Worm (Caenorhabditis elegans): ENCODE measurements around the gene K01G5.8.

K01G5.8 gene

DNA sequence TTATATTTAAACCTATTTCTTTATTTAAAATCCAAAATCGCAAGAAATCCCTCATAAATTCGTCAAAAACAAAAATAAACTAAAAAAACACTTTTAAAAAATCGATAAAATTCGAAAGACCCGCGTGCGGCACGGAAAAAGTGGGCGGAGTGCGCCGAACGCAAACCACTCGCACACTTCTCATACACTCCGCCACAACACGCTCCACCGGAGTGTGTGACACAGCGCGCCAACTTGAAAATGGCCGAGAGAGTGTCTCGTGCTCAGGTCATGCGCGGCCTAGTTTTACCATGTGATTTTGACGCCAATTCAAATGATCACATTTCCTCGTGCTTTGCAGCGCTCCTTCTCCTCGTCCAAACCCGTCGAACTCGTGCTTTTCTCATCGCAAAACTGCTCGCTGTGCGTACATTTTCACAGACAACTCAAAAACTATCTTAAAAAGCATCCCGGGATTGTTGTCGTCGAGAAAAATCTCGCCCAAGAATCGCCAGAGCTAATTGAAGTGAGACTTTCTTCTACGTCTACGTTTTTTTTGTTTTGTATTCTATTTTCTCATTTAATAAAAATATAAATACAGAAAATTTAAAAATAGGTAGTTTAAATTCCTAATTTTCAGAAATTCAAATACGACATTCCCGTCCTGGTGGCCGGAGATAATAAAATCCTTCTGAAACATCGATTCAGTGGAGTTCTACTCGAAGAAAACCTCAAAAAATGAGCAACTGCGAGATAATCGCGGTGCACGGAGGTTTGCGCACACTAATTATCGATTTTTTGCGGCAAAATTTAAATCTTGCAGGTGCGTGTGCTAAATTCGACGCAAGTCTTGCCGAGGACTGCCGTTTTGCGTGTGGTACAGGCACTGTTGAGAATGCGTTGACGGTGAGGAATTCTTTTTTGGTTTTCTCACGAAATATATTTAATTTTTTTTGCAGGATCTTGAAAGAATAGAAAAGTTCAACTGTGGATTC lies 18.8 kb upstream of the K01G5.8 start, which contains the start of gene tasp-1:
tasp-1 (plus strand) TSS at position 258 of the 974 bp plus-strand sequence.
- TF ChIP-seq blmp-1 (tag; optimal IDR thresholded peaks at IDR 0.05) (peak; percentile 72), unc-120 (tag; optimal IDR thresholded peaks at IDR 0.05; ENCODE audit: poor library complexity, severe bottlenecking) (peak; percentile 97), ztf-11 (tag; optimal IDR thresholded peaks at IDR 0.05) (peak; percentile 99), ham-2 (GFP tag; optimal IDR thresholded peaks at IDR 0.05) (peak; percentile 90), lin-13 (tag; optimal IDR thresholded peaks at IDR 0.05) (peak; percentile 100), bed-3 (GFP tag; optimal IDR thresholded peaks at IDR 0.05) (peak; percentile 88), mep-1 (tag; optimal IDR thresholded peaks at IDR 0.05) (peak; percentile 100), elt-1 (tag; optimal IDR thresholded peaks at IDR 0.05; ENCODE audit: borderline replicate concordance, insufficient read depth) (peak; percentile 72), mls-2 (tag; optimal IDR thresholded peaks at IDR 0.05) (peak; percentile 99), pha-4 (tag; optimal IDR thresholded peaks at IDR 0.05) (peak; percentile 100), nhr-28 (tag; optimal IDR thresholded peaks at IDR 0.05) (peak; percentile 91), drap-1 (GFP tag; optimal IDR thresholded peaks at IDR 0.05) (peak; percentile 99), nhr-76 (tag; optimal IDR thresholded peaks at IDR 0.05) (peak; percentile 87), lin-32 (GFP tag; optimal IDR thresholded peaks at IDR 0.05) (peak; percentile 87), sem-2 (GFP tag; optimal IDR thresholded peaks at IDR 0.05) (peak; percentile 74), M03D4.4 (tag; optimal IDR thresholded peaks at IDR 0.05) (peak; percentile 98), ceh-39 (tag; optimal IDR thresholded peaks at IDR 0.05) (peak; percentile 99), unc-39 (tag; optimal IDR thresholded peaks at IDR 0.05) (peak; percentile 96), cnd-1 (tag; optimal IDR thresholded peaks at IDR 0.05) (peak; percentile 98), zip-8 (tag; optimal IDR thresholded peaks at IDR 0.05) (no peak), tbx-8 (GFP tag; optimal IDR thresholded peaks at IDR 0.05) (peak; percentile 97), hlh-1 (tag; optimal IDR thresholded peaks at IDR 0.05) (peak; percentile 94), ceh-83 (GFP tag; optimal IDR thresholded peaks at IDR 0.05) (peak; percentile 93), nhr-237 (tag; optimal IDR thresholded peaks at IDR 0.05) (peak; percentile 99), ceh-43 (GFP tag; optimal IDR thresholded peaks at IDR 0.05) (peak; percentile 93), nhr-2 (tag; optimal IDR thresholded peaks at IDR 0.05) (peak; percentile 71), mab-5 (tag; optimal IDR thresholded peaks at IDR 0.05) (peak; percentile 81), nhr-12 (tag; optimal IDR thresholded peaks at IDR 0.05) (peak; percentile 99), ces-1 (GFP tag; optimal IDR thresholded peaks at IDR 0.05) (peak; percentile 91), sptf-1 (tag; optimal IDR thresholded peaks at IDR 0.05) (peak; percentile 99), flh-1 (GFP tag; optimal IDR thresholded peaks at IDR 0.05) (peak; percentile 73), unc-62 (GFP tag; optimal IDR thresholded peaks at IDR 0.05) (peak; percentile 96), lsy-2 (tag; optimal IDR thresholded peaks at IDR 0.05) (peak; percentile 94), snpc-4 (tag; optimal IDR thresholded peaks at IDR 0.05) (no peak), elt-3 (tag; optimal IDR thresholded peaks at IDR 0.05) (peak; percentile 88)

DNA sequence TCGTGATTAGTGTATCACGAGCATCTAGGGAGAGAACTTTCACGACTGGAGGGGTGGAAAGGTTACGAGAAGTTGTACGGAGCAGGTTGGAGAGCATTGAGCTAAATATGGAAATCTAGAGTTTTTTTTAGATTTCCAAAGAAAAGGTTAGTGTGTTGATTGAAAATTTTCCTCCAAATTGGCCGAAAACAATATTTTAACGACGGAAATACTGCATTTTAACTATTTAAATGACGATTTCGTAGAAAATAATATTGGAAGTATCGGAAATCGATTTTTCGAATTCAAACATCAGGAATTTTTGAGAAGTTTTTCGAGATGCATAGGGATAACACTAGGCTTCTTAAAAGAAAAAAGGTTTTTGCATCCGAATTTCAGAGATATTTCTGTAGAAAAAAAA lies 17.9 kb upstream of the K01G5.8 start, which contains the start of gene K01G5.10:
K01G5.10 (minus strand) TSS at position 101 of the 400 bp plus-strand sequence.
- TF ChIP-seq cnd-1 (tag; optimal IDR thresholded peaks at IDR 0.05): no peak
- TF ChIP-seq snpc-4 (tag; optimal IDR thresholded peaks at IDR 0.05): no peak
- TF ChIP-seq lin-32 (GFP tag; optimal IDR thresholded peaks at IDR 0.05): no peak
- TF ChIP-seq bed-3 (GFP tag; optimal IDR thresholded peaks at IDR 0.05): no peak
- no peak for TF ChIP-seq nhr-237 (tag; optimal IDR thresholded peaks at IDR 0.05)
- TF ChIP-seq lin-13 (tag; optimal IDR thresholded peaks at IDR 0.05): no peak
- no peak for TF ChIP-seq mab-5 (tag; optimal IDR thresholded peaks at IDR 0.05)
- no peak for TF ChIP-seq nhr-12 (tag; optimal IDR thresholded peaks at IDR 0.05)
- TF ChIP-seq ceh-83 (GFP tag; optimal IDR thresholded peaks at IDR 0.05): no peak
- no peak for TF ChIP-seq mls-2 (tag; optimal IDR thresholded peaks at IDR 0.05)
- no peak for TF ChIP-seq nhr-28 (tag; optimal IDR thresholded peaks at IDR 0.05)
- no peak for TF ChIP-seq flh-1 (GFP tag; optimal IDR thresholded peaks at IDR 0.05)
- TF ChIP-seq drap-1 (GFP tag; optimal IDR thresholded peaks at IDR 0.05): no peak
- no peak for TF ChIP-seq hlh-1 (tag; optimal IDR thresholded peaks at IDR 0.05)
- TF ChIP-seq elt-1 (tag; optimal IDR thresholded peaks at IDR 0.05; ENCODE audit: borderline replicate concordance, insufficient read depth): no peak
- TF ChIP-seq sem-2 (GFP tag; optimal IDR thresholded peaks at IDR 0.05): no peak

Data from whole organism, mixed stage, embryonic.